Worm (Caenorhabditis elegans): Measurements from ENCODE around the gene ifas-3.
A peak's percentile ranks its signal among the peaks of the same experiment; 100 is the strongest.

The ifas-3 gene

ce11 chrIV:15941403-15941802, 9.3 kb downstream of the ifas-3 start, which contains the start of gene Y105C5B.11:
Gene Y105C5B.11, minus strand, starts transcription at chrIV:15941503.
- TF ChIP-seq hlh-1 (tag; optimal IDR thresholded peaks at IDR 0.05) = no peak
- no peak for TF ChIP-seq sem-2 (GFP tag; optimal IDR thresholded peaks at IDR 0.05)
- TF ChIP-seq unc-62 (GFP tag; optimal IDR thresholded peaks at IDR 0.05) = no peak
- TF ChIP-seq ceh-39 (tag; optimal IDR thresholded peaks at IDR 0.05) = no peak
- TF ChIP-seq cnd-1 (tag; optimal IDR thresholded peaks at IDR 0.05) = no peak
- TF ChIP-seq M03D4.4 (tag; optimal IDR thresholded peaks at IDR 0.05) = no peak
- no peak for TF ChIP-seq nhr-237 (tag; optimal IDR thresholded peaks at IDR 0.05)
- TF ChIP-seq unc-120 (tag; optimal IDR thresholded peaks at IDR 0.05; ENCODE audit: poor library complexity, severe bottlenecking) = no peak
- TF ChIP-seq nhr-2 (tag; optimal IDR thresholded peaks at IDR 0.05) = no peak
- TF ChIP-seq ceh-83 (GFP tag; optimal IDR thresholded peaks at IDR 0.05) = no peak
- no peak for TF ChIP-seq flh-1 (GFP tag; optimal IDR thresholded peaks at IDR 0.05)
- TF ChIP-seq lsy-2 (tag; optimal IDR thresholded peaks at IDR 0.05) = no peak
- no peak for TF ChIP-seq elt-3 (tag; optimal IDR thresholded peaks at IDR 0.05)
- no peak for TF ChIP-seq ztf-11 (tag; optimal IDR thresholded peaks at IDR 0.05)
- TF ChIP-seq unc-39 (tag; optimal IDR thresholded peaks at IDR 0.05) = no peak
- TF ChIP-seq nhr-76 (tag; optimal IDR thresholded peaks at IDR 0.05) = no peak
- TF ChIP-seq sptf-1 (tag; optimal IDR thresholded peaks at IDR 0.05) = no peak

DNA sequence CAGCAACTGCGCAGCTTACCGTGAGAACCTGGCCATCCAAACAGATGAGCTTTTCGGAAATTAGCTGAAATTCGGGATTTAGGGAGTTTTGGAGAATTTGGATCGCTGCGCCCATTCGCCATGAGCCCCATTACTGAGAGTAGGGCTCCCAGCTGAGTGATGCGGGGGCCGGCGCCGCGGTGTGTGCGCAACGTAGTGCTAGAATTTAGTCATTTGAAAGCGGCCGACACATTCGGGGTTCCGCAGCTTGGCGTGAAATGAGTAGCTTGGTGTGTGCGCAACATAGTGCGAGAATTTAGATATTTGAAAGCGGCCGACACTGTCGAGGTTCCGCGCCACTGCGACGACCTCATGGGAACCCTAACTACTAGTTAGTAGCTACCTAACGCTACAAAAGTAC, 9.9 kb downstream of the ifas-3 start:
- TF ChIP-seq tbx-8 (GFP tag; optimal IDR thresholded peaks at IDR 0.05) (no peak), ceh-83 (GFP tag; optimal IDR thresholded peaks at IDR 0.05) (no peak), sptf-1 (tag; optimal IDR thresholded peaks at IDR 0.05) (no peak), ztf-11 (tag; optimal IDR thresholded peaks at IDR 0.05) (no peak), lin-32 (GFP tag; optimal IDR thresholded peaks at IDR 0.05) (no peak), nhr-76 (tag; optimal IDR thresholded peaks at IDR 0.05) (no peak), snpc-4 (tag; optimal IDR thresholded peaks at IDR 0.05) (no peak), sem-2 (GFP tag; optimal IDR thresholded peaks at IDR 0.05) (no peak), nhr-237 (tag; optimal IDR thresholded peaks at IDR 0.05) (no peak), ces-1 (GFP tag; optimal IDR thresholded peaks at IDR 0.05) (no peak), pha-4 (tag; optimal IDR thresholded peaks at IDR 0.05) (no peak), hlh-1 (tag; optimal IDR thresholded peaks at IDR 0.05) (no peak), mep-1 (tag; optimal IDR thresholded peaks at IDR 0.05) (no peak), nhr-2 (tag; optimal IDR thresholded peaks at IDR 0.05) (no peak), bed-3 (GFP tag; optimal IDR thresholded peaks at IDR 0.05) (no peak), M03D4.4 (tag; optimal IDR thresholded peaks at IDR 0.05) (no peak), blmp-1 (tag; optimal IDR thresholded peaks at IDR 0.05) (no peak), flh-1 (GFP tag; optimal IDR thresholded peaks at IDR 0.05) (no peak), mls-2 (tag; optimal IDR thresholded peaks at IDR 0.05) (no peak), nhr-12 (tag; optimal IDR thresholded peaks at IDR 0.05) (no peak)

DNA sequence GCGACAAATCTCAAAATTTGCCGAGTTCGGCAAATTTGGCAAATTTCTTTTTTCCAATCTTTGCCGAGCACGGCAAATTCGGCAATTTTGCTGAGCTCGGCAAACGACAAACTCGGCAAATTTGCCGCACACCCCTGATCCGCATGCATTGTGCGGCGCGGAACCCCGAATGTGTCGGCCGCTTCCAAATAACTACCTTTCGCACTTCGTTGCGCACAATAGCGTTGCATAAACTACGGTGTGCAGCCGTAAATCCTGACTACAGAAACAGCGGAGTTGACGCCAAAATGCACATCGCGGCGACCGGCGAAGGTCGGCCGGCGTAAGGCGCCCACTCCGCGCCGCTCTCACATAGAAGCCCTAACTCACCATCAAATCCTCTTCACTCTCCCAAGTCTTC, 12.2 kb downstream of the ifas-3 start:
- TF ChIP-seq drap-1 (GFP tag; optimal IDR thresholded peaks at IDR 0.05) = no peak
- peak; percentile 10 for TF ChIP-seq ceh-83 (GFP tag; optimal IDR thresholded peaks at IDR 0.05)

DNA sequence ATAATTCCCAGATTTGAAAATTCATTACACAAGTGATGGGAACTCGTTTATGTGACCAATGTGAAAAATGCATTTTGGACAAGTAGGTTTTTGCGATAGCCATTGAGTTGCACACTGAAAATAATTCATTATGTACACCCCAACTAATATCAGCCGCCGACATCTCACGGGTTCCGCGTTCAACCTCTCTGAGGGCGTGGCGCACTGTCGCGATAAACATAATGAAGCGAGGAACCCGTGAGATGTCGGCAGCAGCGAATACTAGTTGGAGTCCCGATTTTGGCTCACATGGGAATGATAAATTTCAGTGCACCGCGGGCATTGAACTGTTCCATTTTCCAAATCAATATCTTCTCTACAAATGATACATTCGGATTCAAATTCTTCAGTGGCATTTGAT, 13.6 kb downstream of the ifas-3 start:
- TF ChIP-seq nhr-28 (tag; optimal IDR thresholded peaks at IDR 0.05) (no peak), unc-39 (tag; optimal IDR thresholded peaks at IDR 0.05) (no peak), snpc-4 (tag; optimal IDR thresholded peaks at IDR 0.05) (no peak), nhr-76 (tag; optimal IDR thresholded peaks at IDR 0.05) (no peak), bed-3 (GFP tag; optimal IDR thresholded peaks at IDR 0.05) (no peak), cnd-1 (tag; optimal IDR thresholded peaks at IDR 0.05) (no peak), mls-2 (tag; optimal IDR thresholded peaks at IDR 0.05) (no peak), ceh-43 (GFP tag; optimal IDR thresholded peaks at IDR 0.05) (no peak)

DNA sequence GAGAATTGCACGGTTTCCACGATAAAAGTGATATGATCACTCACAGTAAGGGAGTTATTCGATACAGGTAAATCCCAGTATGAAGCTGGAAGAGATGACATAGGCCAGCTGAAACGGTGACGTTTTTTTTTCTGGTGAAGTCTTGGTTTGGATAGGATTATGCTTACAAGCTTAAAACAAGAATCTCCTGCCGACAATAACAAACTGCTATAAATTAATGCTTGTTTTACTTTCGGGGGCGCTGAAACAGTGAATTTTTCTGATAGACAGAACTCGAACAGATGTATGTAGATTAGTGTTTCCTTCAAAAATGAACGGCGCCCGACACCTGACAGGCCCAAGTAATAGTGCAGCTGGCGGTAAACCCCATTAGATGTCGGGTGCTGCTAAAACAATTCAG, 16.9 kb downstream of the ifas-3 start, which contains the start of gene srv-16:
srv-16 (minus strand) TSS at position 101 of the 400 bp plus-strand sequence.
- TF ChIP-seq mab-5 (tag; optimal IDR thresholded peaks at IDR 0.05) = no peak
- TF ChIP-seq elt-1 (tag; optimal IDR thresholded peaks at IDR 0.05; ENCODE audit: borderline replicate concordance, insufficient read depth) = no peak
- TF ChIP-seq unc-62 (GFP tag; optimal IDR thresholded peaks at IDR 0.05) = no peak
- TF ChIP-seq unc-120 (tag; optimal IDR thresholded peaks at IDR 0.05; ENCODE audit: poor library complexity, severe bottlenecking) = no peak
- TF ChIP-seq nhr-76 (tag; optimal IDR thresholded peaks at IDR 0.05) = no peak
- TF ChIP-seq snpc-4 (tag; optimal IDR thresholded peaks at IDR 0.05) = no peak
- TF ChIP-seq blmp-1 (tag; optimal IDR thresholded peaks at IDR 0.05) = no peak
- TF ChIP-seq ceh-43 (GFP tag; optimal IDR thresholded peaks at IDR 0.05) = no peak
- TF ChIP-seq nhr-2 (tag; optimal IDR thresholded peaks at IDR 0.05) = no peak
- no peak for TF ChIP-seq nhr-237 (tag; optimal IDR thresholded peaks at IDR 0.05)
- TF ChIP-seq ceh-83 (GFP tag; optimal IDR thresholded peaks at IDR 0.05) = no peak
- TF ChIP-seq nhr-28 (tag; optimal IDR thresholded peaks at IDR 0.05) = no peak
- no peak for TF ChIP-seq sptf-1 (tag; optimal IDR thresholded peaks at IDR 0.05)

All from whole organism, mixed stage, embryonic.